Worm (Caenorhabditis elegans) whole organism, young adult: ENCODE measurements around the gene F20D6.10.

Experiments used
- F23B12.7 ChIP-seq: sonication (generic microtip); optimal IDR thresholded peaks from 2 replicates; lab custom pipeline; 2017; ENCODE audit warnings: missing genetic modification characterization, mild to moderate bottlenecking, missing compliant biosample characterization, antibody characterized with exemption, moderate library complexity; ENCODE audit not compliant: insufficient read depth
- pha-4 ChIP-seq: fragments of 150-350 bp; sonication (generic microtip); optimal IDR thresholded peaks from 2 replicates; lab custom pipeline; 2014; ENCODE audit warnings: missing biosample characterization, missing genetic modification reagents, missing genetic modification characterization
- unc-130 ChIP-seq: sonication (generic microtip); optimal IDR thresholded peaks from 2 replicates; lab custom pipeline; 2016; ENCODE audit warnings: missing genetic modification reagents, missing genetic modification characterization, missing compliant biosample characterization
- unc-62 ChIP-seq: fragments of 150-350 bp; optimal IDR thresholded peaks from 2 replicates; lab custom pipeline; 2014; ENCODE audit warnings: missing biosample characterization, missing genetic modification reagents, missing genetic modification characterization

DNA sequence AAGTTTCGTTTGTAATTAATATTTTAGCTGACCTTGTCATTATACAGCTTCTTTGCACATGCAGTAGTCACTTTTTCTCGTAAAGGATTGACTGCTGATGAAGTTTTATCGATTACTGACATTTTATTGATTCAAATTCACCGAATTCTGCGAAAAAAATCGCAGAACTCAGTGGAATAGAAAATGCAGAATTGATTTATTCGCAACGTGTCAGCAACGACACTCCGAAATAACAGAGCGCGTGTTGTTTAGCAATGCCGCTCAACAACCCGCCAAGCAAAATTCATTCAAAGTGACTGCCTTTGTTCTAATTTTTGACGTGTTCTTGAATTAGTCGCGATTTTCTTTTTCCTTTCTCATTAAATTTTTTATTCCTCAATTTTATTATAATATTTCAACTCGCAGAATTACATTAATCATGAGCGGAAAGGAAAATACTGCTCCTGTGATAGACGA lies 25.4 kb upstream of the F20D6.10 start, which contains the start of the genes cogc-6 and air-1:
- no peak for TF ChIP-seq unc-62 (GFP tag; lab: Kevin White, UChicago)
- TF ChIP-seq pha-4 (tag; lab: Kevin White, UChicago), result no peak
- TF ChIP-seq unc-130 (GFP tag; lab: Kevin White, UChicago), result no peak
- no peak for TF ChIP-seq F23B12.7 (tag; lab: Kevin White, UChicago)
